Worm (Caenorhabditis elegans) whole organism, L1 larva: ENCODE measurements around the gene Y75B12B.10.

ENCODE experiments used
- F16B12.6 ChIP-seq: fragments of 150-350 bp; optimal IDR thresholded peaks from 2 replicates; lab custom pipeline; 2014; ENCODE audit warnings: missing biosample characterization, missing genetic modification characterization
- efl-1 ChIP-seq, 4 experiments: fragments of 150-350 bp; optimal IDR thresholded peaks in 3 of 4; peaks in 1 of 4; 1 replicate in 1 of 4; 2 replicates in 3 of 4; lab custom pipeline; 2014; ENCODE audit warnings: missing biosample characterization in 2 of 4, missing genetic modification characterization in 2 of 4, missing genetic modification reagents in 2 of 4
- isw-1 ChIP-seq: fragments of 200-800 bp; sonication (Bioruptor generic); IDR thresholded peaks from 2 replicates; pipeline ENCODE4 v1.3.6; 2022; ENCODE audit warnings: missing genetic modification characterization, missing compliant biosample characterization
- lin-39 ChIP-seq: fragments of 150-350 bp; optimal IDR thresholded peaks from 2 replicates; lab custom pipeline; 2014; ENCODE audit warnings: missing biosample characterization, missing genetic modification reagents, missing genetic modification characterization
- nhr-11 ChIP-seq: fragments of 150-350 bp; optimal IDR thresholded peaks from 2 replicates; lab custom pipeline; 2014; ENCODE audit warnings: missing biosample characterization, missing genetic modification characterization
- nhr-20 ChIP-seq: sonication (generic microtip); optimal IDR thresholded peaks from 2 replicates; lab custom pipeline; 2016; ENCODE audit warnings: mild to moderate bottlenecking, missing genetic modification characterization, missing compliant biosample characterization
- nhr-237 ChIP-seq: fragments of 150-350 bp; optimal IDR thresholded peaks from 2 replicates; lab custom pipeline; 2014; ENCODE audit warnings: missing biosample characterization, missing genetic modification characterization
- skn-1 ChIP-seq: fragments of 150-350 bp; optimal IDR thresholded peaks from 2 replicates; lab custom pipeline; 2014; ENCODE audit warnings: missing biosample characterization, missing genetic modification characterization
- sox-4 ChIP-seq: sonication (generic microtip); optimal IDR thresholded peaks from 2 replicates; lab custom pipeline; 2016; ENCODE audit warnings: missing genetic modification characterization, missing compliant biosample characterization
- unc-86 ChIP-seq: sonication (generic microtip); optimal IDR thresholded peaks from 2 replicates; lab custom pipeline; 2016; ENCODE audit warnings: missing genetic modification characterization, missing compliant biosample characterization
- ztf-4 ChIP-seq: fragments of 150-350 bp; optimal IDR thresholded peaks from 2 replicates; lab custom pipeline; 2014; ENCODE audit warnings: missing biosample characterization, missing genetic modification characterization

- TF ChIP-seq skn-1 (no peak), unc-86 (no peak), nhr-237 (no peak), nhr-20 (tag; lab: Kevin White, UChicago) (no peak), efl-1 (optimal IDR thresholded peaks at IDR 0.05; lab: Kevin White, UChicago) (no peak), efl-1 (GFP tag; optimal IDR thresholded peaks at IDR 0.05 in 1 of 2; lab: Kevin White, UChicago) (no peak), ztf-4 (tag; lab: Kevin White, UChicago) (no peak), nhr-11 (peak; percentile 13), sox-4 (no peak), F16B12.6 (tag; lab: Kevin White, UChicago) (no peak), isw-1 (GFP tag; lab: Robert Waterston, UW) (no peak), lin-39 (tag; lab: Kevin White, UChicago) (no peak)
These were observed 18.0 kb upstream of the Y75B12B.10 start for ce11 chrV:15181899-15182298.
